Worm (Caenorhabditis elegans) whole organism, late embryonic: ENCODE data around the gene nas-15.

Source experiments
- C38D4.7 ChIP-seq: fragments of 200-800 bp; sonication (Bioruptor generic); optimal IDR thresholded peaks from 2 replicates; lab custom pipeline; 2018; ENCODE audit warnings: mild to moderate bottlenecking, missing genetic modification characterization, moderate library complexity, missing compliant biosample characterization
- ceh-14 ChIP-seq: sonication (generic microtip); optimal IDR thresholded peaks from 2 replicates; lab custom pipeline; 2016; ENCODE audit warnings: missing genotype, missing genetic modification characterization, missing compliant biosample characterization
- ceh-18 ChIP-seq: sonication (generic microtip); optimal IDR thresholded peaks from 2 replicates; lab custom pipeline; 2016; ENCODE audit warnings: missing genetic modification characterization, missing compliant biosample characterization
- ceh-19 ChIP-seq: fragments of 200-800 bp; sonication (Bioruptor generic); optimal IDR thresholded peaks from 2 replicates; lab custom pipeline; 2018; ENCODE audit warnings: mild to moderate bottlenecking, missing genetic modification characterization, missing compliant biosample characterization
- ceh-30 ChIP-seq: fragments of 150-350 bp; optimal IDR thresholded peaks from 2 replicates; lab custom pipeline; 2014; ENCODE audit warnings: missing biosample characterization, missing genetic modification characterization
- ceh-31 ChIP-seq: sonication (generic microtip); optimal IDR thresholded peaks from 2 replicates; lab custom pipeline; 2016; ENCODE audit warnings: missing genetic modification characterization, missing compliant biosample characterization
- ceh-34 ChIP-seq: sonication (generic microtip); optimal IDR thresholded peaks from 2 replicates; lab custom pipeline; 2016; ENCODE audit warnings: mild to moderate bottlenecking, missing genetic modification characterization, missing compliant biosample characterization
- ceh-6 ChIP-seq: fragments of 200-800 bp; sonication (Bioruptor generic); optimal IDR thresholded peaks from 2 replicates; lab custom pipeline; 2018; ENCODE audit warnings: mild to moderate bottlenecking, missing genetic modification characterization, missing compliant biosample characterization
- ceh-9 ChIP-seq: sonication (generic microtip); optimal IDR thresholded peaks from 2 replicates; lab custom pipeline; 2016; ENCODE audit warnings: mild to moderate bottlenecking, missing genetic modification characterization, inconsistent platforms, missing compliant biosample characterization
- dve-1 ChIP-seq: sonication (generic microtip); optimal IDR thresholded peaks from 2 replicates; lab custom pipeline; 2017; ENCODE audit warnings: antibody characterized with exemption, mild to moderate bottlenecking, missing genetic modification characterization, missing compliant biosample characterization
- fkh-10 ChIP-seq: fragments of 150-350 bp; optimal IDR thresholded peaks from 2 replicates; lab custom pipeline; 2014; ENCODE audit warnings: missing biosample characterization, missing genetic modification reagents, missing genetic modification characterization
- fkh-6 ChIP-seq: sonication (generic microtip); optimal IDR thresholded peaks from 2 replicates; lab custom pipeline; 2016; ENCODE audit warnings: missing genetic modification characterization, missing compliant biosample characterization
- gmeb-2 ChIP-seq: sonication (generic microtip); optimal IDR thresholded peaks from 2 replicates; lab custom pipeline; 2016; ENCODE audit warnings: missing genetic modification characterization, inconsistent platforms, missing compliant biosample characterization
- hlh-13 ChIP-seq: fragments of 200-800 bp; sonication (Bioruptor generic); optimal IDR thresholded peaks from 2 replicates; lab custom pipeline; 2018; ENCODE audit warnings: mild to moderate bottlenecking, missing genetic modification characterization, missing compliant biosample characterization
- hlh-6 ChIP-seq: sonication (generic microtip); optimal IDR thresholded peaks from 2 replicates; lab custom pipeline; 2016; ENCODE audit warnings: missing genotype, missing genetic modification characterization, missing compliant biosample characterization
- hlh-8 ChIP-seq: sonication (generic microtip); optimal IDR thresholded peaks from 2 replicates; lab custom pipeline; 2016; ENCODE audit warnings: missing genotype, missing genetic modification characterization, missing compliant biosample characterization
- madf-2 ChIP-seq: sonication (generic microtip); optimal IDR thresholded peaks from 2 replicates; lab custom pipeline; 2017; ENCODE audit warnings: missing genetic modification characterization, missing compliant biosample characterization
- nfya-1 ChIP-seq: sonication (generic microtip); optimal IDR thresholded peaks from 2 replicates; lab custom pipeline; 2017; ENCODE audit warnings: missing genetic modification characterization, mild to moderate bottlenecking, missing compliant biosample characterization, antibody characterized with exemption, moderate library complexity
- odd-2 ChIP-seq: sonication (generic microtip); optimal IDR thresholded peaks from 2 replicates; lab custom pipeline; 2017; ENCODE audit warnings: antibody characterized with exemption, mild to moderate bottlenecking, missing genetic modification characterization, missing compliant biosample characterization
- pag-3 ChIP-seq: sonication (generic microtip); optimal IDR thresholded peaks from 2 replicates; lab custom pipeline; 2016; ENCODE audit warnings: missing compliant biosample characterization, missing genetic modification characterization, borderline replicate concordance
- pha-2 ChIP-seq: sonication (generic microtip); optimal IDR thresholded peaks from 2 replicates; lab custom pipeline; 2017; ENCODE audit warnings: mild to moderate bottlenecking, missing genetic modification characterization, missing compliant biosample characterization
- pqm-1 ChIP-seq: sonication (generic microtip); optimal IDR thresholded peaks from 2 replicates; lab custom pipeline; 2016; ENCODE audit warnings: missing genetic modification characterization, missing compliant biosample characterization
- pros-1 ChIP-seq: fragments of 150-350 bp; optimal IDR thresholded peaks from 2 replicates; lab custom pipeline; 2014; ENCODE audit warnings: missing biosample characterization, missing genetic modification reagents, missing genetic modification characterization
- ref-2 ChIP-seq: sonication (generic microtip); optimal IDR thresholded peaks from 2 replicates; lab custom pipeline; 2016; ENCODE audit warnings: missing genetic modification characterization, missing compliant biosample characterization
- rnt-1 ChIP-seq: sonication (generic microtip); optimal IDR thresholded peaks from 2 replicates; lab custom pipeline; 2016; ENCODE audit warnings: missing genetic modification characterization, missing compliant biosample characterization
- sdc-2 ChIP-seq: sonication (generic microtip); optimal IDR thresholded peaks from 2 replicates; lab custom pipeline; 2016; ENCODE audit warnings: missing genotype, missing genetic modification characterization, missing compliant biosample characterization
- sox-2 ChIP-seq: fragments of 200-800 bp; sonication (Bioruptor generic); IDR thresholded peaks from 2 replicates; pipeline ENCODE4 v1.3.6; 2022; ENCODE audit warnings: missing genetic modification reagents, missing genetic modification characterization, missing compliant biosample characterization
- sox-4 ChIP-seq: sonication (generic microtip); optimal IDR thresholded peaks from 2 replicates; lab custom pipeline; 2017; ENCODE audit warnings: mild to moderate bottlenecking, missing genetic modification characterization, inconsistent platforms, missing compliant biosample characterization
- syd-9 ChIP-seq: sonication (generic microtip); optimal IDR thresholded peaks from 2 replicates; lab custom pipeline; 2016; ENCODE audit warnings: mild to moderate bottlenecking, missing genetic modification characterization, moderate library complexity, missing compliant biosample characterization
- tbx-2 ChIP-seq: sonication (generic microtip); optimal IDR thresholded peaks from 2 replicates; lab custom pipeline; 2016; ENCODE audit warnings: missing genetic modification characterization, missing compliant biosample characterization
- tbx-7 ChIP-seq: sonication (generic microtip); optimal IDR thresholded peaks from 2 replicates; lab custom pipeline; 2016; ENCODE audit warnings: missing genotype, missing genetic modification characterization, missing compliant biosample characterization
- unc-42 ChIP-seq: sonication (generic microtip); optimal IDR thresholded peaks from 2 replicates; lab custom pipeline; 2016; ENCODE audit warnings: missing genotype, missing genetic modification characterization, missing compliant biosample characterization
- unc-55 ChIP-seq: sonication (generic microtip); optimal IDR thresholded peaks from 2 replicates; lab custom pipeline; 2017; ENCODE audit warnings: missing biosample characterization, missing genetic modification reagents, missing genetic modification characterization
- ztf-16 ChIP-seq: sonication (generic microtip); optimal IDR thresholded peaks from 2 replicates; lab custom pipeline; 2017; ENCODE audit warnings: missing genetic modification characterization, missing compliant biosample characterization

The nas-15 gene

ce11 chrX:827502-827901 lies 50.0 kb downstream of the nas-15 start:
- peak; percentile 9 for TF ChIP-seq rnt-1 (tag; lab: Kevin White, UChicago)
- TF ChIP-seq sdc-2 (tag; lab: Kevin White, UChicago) = peak; percentile 58
- peak; percentile 65 for TF ChIP-seq nfya-1 (tag; lab: Kevin White, UChicago)
- no peak for TF ChIP-seq pqm-1
- TF ChIP-seq odd-2 (tag; lab: Kevin White, UChicago) = no peak
- TF ChIP-seq ref-2 (tag; lab: Kevin White, UChicago) = peak; percentile 35
- peak; percentile 25 for TF ChIP-seq ceh-14 (tag; lab: Kevin White, UChicago)
- peak; percentile 94 for TF ChIP-seq unc-42 (tag; lab: Kevin White, UChicago)
- peak; percentile 36 for TF ChIP-seq ceh-34
- TF ChIP-seq pag-3 (tag; lab: Kevin White, UChicago) = no peak
- no peak for TF ChIP-seq hlh-13 (GFP tag; lab: Kevin White, UChicago)
- TF ChIP-seq ceh-6 (GFP tag; lab: Kevin White, UChicago) = no peak
- no peak for TF ChIP-seq C38D4.7
- peak; percentile 78 for TF ChIP-seq tbx-2 (tag; lab: Kevin White, UChicago)
- TF ChIP-seq fkh-10 (GFP tag; lab: Kevin White, UChicago) = no peak
- TF ChIP-seq fkh-6 = no peak
- no peak for TF ChIP-seq tbx-7 (tag; lab: Kevin White, UChicago)
- no peak for TF ChIP-seq syd-9 (tag; lab: Kevin White, UChicago)
- TF ChIP-seq ceh-9 (tag; lab: Kevin White, UChicago) = no peak
- peak; percentile 51 for TF ChIP-seq ceh-18 (tag; lab: Kevin White, UChicago)
- TF ChIP-seq ceh-31 (tag; lab: Kevin White, UChicago) = peak; percentile 70
- TF ChIP-seq unc-55 (GFP tag; lab: Kevin White, UChicago) = peak; percentile 74
- TF ChIP-seq ceh-30 = no peak
- TF ChIP-seq dve-1 (tag; lab: Kevin White, UChicago) = peak; percentile 72
- TF ChIP-seq pros-1 (tag; lab: Kevin White, UChicago) = peak; percentile 6
- TF ChIP-seq ceh-19 (GFP tag; lab: Kevin White, UChicago) = peak; percentile 6

- TF ChIP-seq sox-2 (no peak), ztf-16 (tag; lab: Kevin White, UChicago) (no peak), madf-2 (tag; lab: Kevin White, UChicago) (no peak), pag-3 (tag; lab: Kevin White, UChicago) (no peak), gmeb-2 (tag; lab: Kevin White, UChicago) (no peak), hlh-8 (tag; lab: Kevin White, UChicago) (no peak), pha-2 (tag; lab: Kevin White, UChicago) (no peak), hlh-6 (tag; lab: Kevin White, UChicago) (no peak), fkh-10 (GFP tag; lab: Kevin White, UChicago) (no peak), ceh-6 (GFP tag; lab: Kevin White, UChicago) (no peak), sox-4 (tag; lab: Kevin White, UChicago) (no peak)
Measured at ce11 chrX:828603-829002, 51.1 kb downstream of the nas-15 start, which contains the start of gene wdr-54. TSS of gene wdr-54 (plus strand) at chrX:828903.
